Fruit fly (Drosophila melanogaster) Kc167 (cell line): ENCODE data around the gene Pdp.

Source experiments
- Myc ChIP-seq: fragments of >200 bp; optimal IDR thresholded peaks from 2 replicates; lab custom pipeline; 2017; ENCODE audit warnings: missing external identifiers
- Sin3A ChIP-seq: fragments of >200 bp; optimal IDR thresholded peaks from 2 replicates; lab custom pipeline; 2018; ENCODE audit warnings: missing external identifiers
- h ChIP-seq: fragments of >200 bp; optimal IDR thresholded peaks from 3 replicates; lab custom pipeline; 2018; ENCODE audit warnings: missing external identifiers
- insv ChIP-seq: fragments of >200 bp; optimal IDR thresholded peaks from 3 replicates; lab custom pipeline; 2018; ENCODE audit warnings: missing external identifiers
- psq ChIP-seq: fragments of >200 bp; optimal IDR thresholded peaks from 2 replicates; lab custom pipeline; 2017; ENCODE audit warnings: missing external identifiers
- ttk ChIP-seq: sonication (Bioruptor generic); optimal IDR thresholded peaks from 2 replicates; lab custom pipeline; 2017; ENCODE audit warnings: missing external identifiers

- TF ChIP-seq ttk (lab: Kevin White, UChicago) (no peak), Myc (lab: Kevin White, UChicago) (no peak), h (lab: Kevin White, UChicago) (no peak), psq (lab: Kevin White, UChicago) (no peak), Sin3A (no peak), insv (lab: Kevin White, UChicago) (no peak)
These were observed 12.5 kb downstream of the Pdp start, which contains the start of gene Hira for dm6 chrX:7721905-7722304.
